Fruit fly (Drosophila melanogaster): ENCODE measurements around the gene CG8813.

The CG8813 gene

DNA sequence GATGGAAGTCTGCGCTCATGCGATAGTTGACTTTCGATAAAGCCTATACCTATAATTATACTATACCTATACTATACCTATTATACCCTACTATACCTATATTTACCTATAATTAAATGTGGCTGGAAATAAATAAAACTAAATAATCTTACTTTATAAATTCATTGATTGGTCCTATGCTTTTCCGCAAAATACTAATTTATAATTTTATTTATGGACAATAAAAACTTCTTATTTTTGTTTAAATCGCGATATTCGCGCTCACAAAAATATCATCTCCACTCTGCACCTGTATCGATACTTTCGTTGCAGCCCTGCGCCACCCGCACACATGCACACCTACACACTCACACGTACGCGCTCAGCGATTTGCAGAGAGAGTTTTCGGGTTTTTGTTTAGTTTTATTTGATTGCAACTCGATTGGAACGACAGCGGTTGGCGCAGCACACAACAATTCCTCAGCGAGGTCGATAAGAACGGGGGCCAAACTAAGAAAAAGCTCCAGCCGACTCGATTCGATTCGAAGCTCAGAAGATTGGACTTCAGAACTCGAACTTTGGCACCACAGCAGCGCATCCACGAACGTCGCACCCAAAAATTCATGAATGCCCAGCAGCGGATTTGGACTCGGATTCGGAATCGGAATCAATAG lies 5.2 kb downstream of the CG8813 start, which contains the start of gene CG8814 (continued):
- TF ChIP-seq oc (tag; optimal IDR thresholded peaks at IDR 0.05), result no peak
- peak; percentile 83 for TF ChIP-seq Med (GFP tag)
- TF ChIP-seq gsb (GFP tag; IDR thresholded peaks at IDR 0.05), result no peak
- peak; percentile 80 for TF ChIP-seq CG13287 (GFP tag; IDR thresholded peaks at IDR 0.05; ENCODE audit: partially characterized antibody)
- TF ChIP-seq chif (GFP tag; optimal IDR thresholded peaks at IDR 0.05), result peak; percentile 12 to 27
- TF ChIP-seq nerfin-1 (tag; optimal IDR thresholded peaks at IDR 0.05), result peak; percentile 54
- TF ChIP-seq CG8089 (GFP tag; optimal IDR thresholded peaks at IDR 0.05), result no peak
- TF ChIP-seq NFAT (GFP tag; IDR thresholded peaks at IDR 0.05), result peak; percentile 64
- no peak for TF ChIP-seq tup (GFP tag; optimal IDR thresholded peaks at IDR 0.05)
- peak; percentile 71 for TF ChIP-seq grau (tag; optimal IDR thresholded peaks at IDR 0.05)
- peak; percentile 83 for TF ChIP-seq CG12391 (tag; optimal IDR thresholded peaks at IDR 0.05)
- no peak for TF ChIP-seq Jarid2 (GFP tag; optimal IDR thresholded peaks at IDR 0.05)
- no peak for TF ChIP-seq CG43689 (GFP tag; IDR thresholded peaks at IDR 0.05)
- TF ChIP-seq lilli (GFP tag; optimal IDR thresholded peaks at IDR 0.05), result peak; percentile 92
- no peak for TF ChIP-seq lbe (GFP tag; optimal IDR thresholded peaks at IDR 0.05)
- no peak for TF ChIP-seq HmgD (GFP tag; optimal IDR thresholded peaks at IDR 0.05)
- peak; percentile 89 for TF ChIP-seq knrl (GFP tag; IDR thresholded peaks at IDR 0.05; ENCODE audit: partially characterized antibody)
- TF ChIP-seq CG7963 (GFP tag; IDR thresholded peaks at IDR 0.05; ENCODE audit: partially characterized antibody), result no peak; the same call in 2 of the 3 replicates
- no peak for TF ChIP-seq fru (optimal IDR thresholded peaks at IDR 0.05)
- TF ChIP-seq CG17385 (GFP tag; optimal IDR thresholded peaks at IDR 0.05), result no peak
- TF ChIP-seq Hr51 (GFP tag; optimal IDR thresholded peaks at IDR 0.05), result peak; percentile 66
- TF ChIP-seq trh (GFP tag; optimal IDR thresholded peaks at IDR 0.05), result peak; percentile 45
- TF ChIP-seq Elba2 (GFP tag; optimal IDR thresholded peaks at IDR 0.05), result no peak
- TF ChIP-seq CG6654 (GFP tag; optimal IDR thresholded peaks at IDR 0.05), result no peak
- no peak for TF ChIP-seq Nf-YA (GFP tag; IDR thresholded peaks at IDR 0.05)
- peak; percentile 79 for TF ChIP-seq CG32532 (GFP tag; IDR thresholded peaks at IDR 0.05)
- peak; percentile 3 for TF ChIP-seq psq (GFP tag; optimal IDR thresholded peaks at IDR 0.05)
- TF ChIP-seq fd102C (GFP tag; optimal IDR thresholded peaks at IDR 0.05), result no peak
- no peak for TF ChIP-seq fu2 (GFP tag; optimal IDR thresholded peaks at IDR 0.05)
- no peak for TF ChIP-seq Stat92E (GFP tag; optimal IDR thresholded peaks at IDR 0.05)
- TF ChIP-seq CkIIα-i1 (GFP tag; IDR thresholded peaks at IDR 0.05), result no peak
- peak; percentile 30 for TF ChIP-seq stwl (tag; optimal IDR thresholded peaks at IDR 0.05)
- TF ChIP-seq Poxn (GFP tag; IDR thresholded peaks at IDR 0.05), result no peak
- TF ChIP-seq sqz (GFP tag; optimal IDR thresholded peaks at IDR 0.05), result no peak
- peak; percentile 82 for TF ChIP-seq CG8924 (tag; optimal IDR thresholded peaks at IDR 0.05)
- TF ChIP-seq CG8944 (GFP tag; optimal IDR thresholded peaks at IDR 0.05), result peak; percentile 34
- TF ChIP-seq pan (optimal IDR thresholded peaks at IDR 0.05), result no peak
- peak in 1 of 2 experiments; percentile 41 for TF ChIP-seq pan (GFP tag; optimal IDR thresholded peaks at IDR 0.05 in 1 of 2, IDR thresholded peaks at IDR 0.05 in 1 of 2)
- TF ChIP-seq CG10267 (tag; optimal IDR thresholded peaks at IDR 0.05), result peak; percentile 76
- TF ChIP-seq Drgx (GFP tag; IDR thresholded peaks at IDR 0.05), result peak; percentile 53
- no peak for TF ChIP-seq ato (GFP tag; IDR thresholded peaks at IDR 0.05; ENCODE audit: partially characterized antibody)
- peak; percentile 68; the same call in 2 of the 3 replicates for TF ChIP-seq mld (GFP tag; IDR thresholded peaks at IDR 0.05; ENCODE audit: partially characterized antibody)
- no peak for TF ChIP-seq CG15479 (GFP tag; optimal IDR thresholded peaks at IDR 0.05)
- peak; percentile 85 for TF ChIP-seq Ets65A (GFP tag)
- TF ChIP-seq repo (GFP tag; optimal IDR thresholded peaks at IDR 0.05), result no peak
- TF ChIP-seq CG2712 (tag; optimal IDR thresholded peaks at IDR 0.05), result peak; percentile 75
- TF ChIP-seq CHES-1-like (GFP tag; optimal IDR thresholded peaks at IDR 0.05), result no peak
- peak; percentile 31 for TF ChIP-seq CG11723 (GFP tag; optimal IDR thresholded peaks at IDR 0.05)
- no peak for TF ChIP-seq CG4707 (GFP tag; optimal IDR thresholded peaks at IDR 0.05)
- no peak for TF ChIP-seq Doc2 (GFP tag; IDR thresholded peaks at IDR 0.05)
